Worm (Caenorhabditis elegans): ENCODE data around the gene bbs-2.

DNA sequence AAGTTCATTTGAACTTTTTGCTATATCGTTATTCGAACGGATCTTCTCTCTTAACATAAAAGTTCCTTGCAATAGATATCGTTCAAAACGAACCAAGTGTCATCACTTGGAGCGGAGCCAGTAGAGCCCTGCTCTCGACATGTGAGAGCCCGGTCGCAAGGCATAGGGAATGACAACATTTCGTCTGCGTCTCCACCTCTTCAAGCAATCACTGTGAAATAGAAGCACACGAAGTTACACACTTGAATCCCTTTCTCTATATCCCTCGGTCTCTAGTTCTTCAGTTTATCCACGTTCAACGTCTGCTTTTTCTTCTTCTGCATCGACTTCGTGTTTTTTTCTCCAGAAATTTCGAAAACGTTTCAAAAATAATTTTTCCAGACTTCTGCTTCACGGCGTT is 30.5 kb upstream of the bbs-2 start, which contains the start of gene C49H3.6:
- TF ChIP-seq cebp-1 (GFP tag; IDR thresholded peaks at IDR 0.05) = no peak
- TF ChIP-seq cebp-1 (tag; optimal IDR thresholded peaks at IDR 0.05) = peak; percentile 29
- no peak for TF ChIP-seq ceh-79 (tag; optimal IDR thresholded peaks at IDR 0.05)
- TF ChIP-seq unc-62 (GFP tag; optimal IDR thresholded peaks at IDR 0.05) = no peak
- no peak for TF ChIP-seq dpff-1 (tag; optimal IDR thresholded peaks at IDR 0.05)
- no peak for TF ChIP-seq snpc-4 (GFP tag; optimal IDR thresholded peaks at IDR 0.05)
- no peak for TF ChIP-seq snpc-4 (tag; optimal IDR thresholded peaks at IDR 0.05)
- TF ChIP-seq pha-4 (tag; optimal IDR thresholded peaks at IDR 0.05) = no peak
- no peak for TF ChIP-seq nhr-27 (tag; optimal IDR thresholded peaks at IDR 0.05)
- TF ChIP-seq bed-1 (GFP tag; IDR thresholded peaks at IDR 0.05) = no peak
